Worm (Caenorhabditis elegans) whole organism, L4/young adult: Measurements from ENCODE around the gene F49H6.5.

ENCODE experiments used
- W03F9.2 ChIP-seq: fragments of 150-350 bp; optimal IDR thresholded peaks from 2 replicates; lab custom pipeline; 2014; ENCODE audit warnings: missing biosample characterization, missing genetic modification characterization
- dao-5 ChIP-seq: sonication (generic microtip); optimal IDR thresholded peaks from 2 replicates; lab custom pipeline; 2016; ENCODE audit warnings: missing genotype, missing genetic modification characterization, moderate library complexity, missing compliant biosample characterization
- him-1 ChIP-seq: sonication (generic microtip); optimal IDR thresholded peaks from 2 replicates; lab custom pipeline; 2016; ENCODE audit warnings: missing genotype, missing genetic modification reagents, missing genetic modification characterization, missing compliant biosample characterization

- TF ChIP-seq him-1, result no peak
- TF ChIP-seq dao-5 (tag; lab: Kevin White, UChicago), result no peak
- TF ChIP-seq W03F9.2, result no peak
Measured at ce11 chrV:17022613-17023322, at the start of gene F49H6.5, which contains the start of gene F49H6.8.
